Worm (Caenorhabditis elegans): Measurements from ENCODE around the gene C09F9.1.

C09F9.1 gene

DNA sequence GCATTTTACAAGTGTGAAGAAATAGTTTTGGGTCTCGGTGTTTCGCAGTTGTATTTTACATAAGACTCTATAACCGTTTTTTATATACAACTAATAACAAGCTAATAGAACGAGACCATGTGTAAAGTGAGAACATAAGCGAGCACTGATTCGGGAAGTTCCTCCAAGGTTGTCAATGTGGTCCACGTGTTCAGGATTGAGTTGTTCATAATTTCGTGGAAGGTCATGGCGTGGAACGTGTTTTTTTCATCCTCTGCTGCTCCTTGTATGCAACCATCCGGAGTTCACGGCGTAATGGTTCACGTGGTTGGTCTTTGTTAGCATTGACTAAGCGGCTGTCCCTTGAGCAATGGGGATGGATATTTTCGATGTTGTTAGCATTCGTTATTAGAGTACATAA lies 30.0 kb downstream of the C09F9.1 start:
- TF ChIP-seq ama-1 (optimal IDR thresholded peaks at IDR 0.05): no peak
- no peak for TF ChIP-seq isw-1 (GFP tag; IDR thresholded peaks at IDR 0.05)
- no peak for TF ChIP-seq aha-1 (tag; optimal IDR thresholded peaks at IDR 0.05)
- TF ChIP-seq ceh-82 (tag; optimal IDR thresholded peaks at IDR 0.05): no peak
- no peak for TF ChIP-seq fkh-10 (GFP tag; optimal IDR thresholded peaks at IDR 0.05)
- no peak for TF ChIP-seq ceh-90 (tag; optimal IDR thresholded peaks at IDR 0.05)
- TF ChIP-seq nhr-84 (tag; optimal IDR thresholded peaks at IDR 0.05): no peak
- TF ChIP-seq unc-130 (tag; optimal IDR thresholded peaks at IDR 0.05): no peak
- TF ChIP-seq Y116A8C.19 (tag; optimal IDR thresholded peaks at IDR 0.05; ENCODE audit: borderline replicate concordance): no peak
- TF ChIP-seq pax-3 (tag; optimal IDR thresholded peaks at IDR 0.05): no peak
- TF ChIP-seq skn-1 (tag; optimal IDR thresholded peaks at IDR 0.05): no peak
- TF ChIP-seq nhr-237 (tag; optimal IDR thresholded peaks at IDR 0.05): no peak
- TF ChIP-seq fkh-8 (tag; optimal IDR thresholded peaks at IDR 0.05): no peak
- TF ChIP-seq lin-39 (tag; optimal IDR thresholded peaks at IDR 0.05): no peak
- TF ChIP-seq C34B4.2 (tag; optimal IDR thresholded peaks at IDR 0.05): no peak
- no peak for TF ChIP-seq grh-1 (GFP tag; IDR thresholded peaks at IDR 0.05)

DNA sequence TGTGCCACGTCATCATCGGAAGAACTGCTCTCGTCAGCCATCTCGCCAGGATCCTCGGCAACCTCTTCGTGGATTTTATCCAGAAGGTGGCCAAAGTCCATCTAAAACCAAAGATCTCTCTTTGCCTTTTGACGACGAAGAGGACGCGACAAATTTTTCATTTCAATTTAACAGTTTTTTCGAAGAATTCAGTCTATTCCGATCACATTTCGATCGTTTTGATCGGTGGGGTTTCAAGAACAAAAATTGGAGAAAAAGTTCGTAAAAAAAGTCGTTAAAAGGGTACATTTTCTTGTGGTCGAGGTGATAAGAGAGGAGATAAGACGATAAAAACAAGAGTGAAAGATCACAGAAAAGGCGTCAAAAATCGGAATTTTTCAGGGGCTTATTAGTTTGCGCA lies 35.3 kb downstream of the C09F9.1 start, which contains the start of gene glna-1:
Gene glna-1 (minus strand): TSS at position 101 of the 400 bp plus-strand sequence.
- TF ChIP-seq nhr-47 (tag; optimal IDR thresholded peaks at IDR 0.05): peak; percentile 2
- peak; percentile 41 for TF ChIP-seq blmp-1 (tag; optimal IDR thresholded peaks at IDR 0.05)
- TF ChIP-seq zip-4 (GFP tag; optimal IDR thresholded peaks at IDR 0.05): no peak
- no peak for TF ChIP-seq nhr-90 (tag; optimal IDR thresholded peaks at IDR 0.05; ENCODE audit: poor library complexity)
- TF ChIP-seq elt-3 (tag; optimal IDR thresholded peaks at IDR 0.05): peak in 1 of 6 experiments; percentile 30

DNA sequence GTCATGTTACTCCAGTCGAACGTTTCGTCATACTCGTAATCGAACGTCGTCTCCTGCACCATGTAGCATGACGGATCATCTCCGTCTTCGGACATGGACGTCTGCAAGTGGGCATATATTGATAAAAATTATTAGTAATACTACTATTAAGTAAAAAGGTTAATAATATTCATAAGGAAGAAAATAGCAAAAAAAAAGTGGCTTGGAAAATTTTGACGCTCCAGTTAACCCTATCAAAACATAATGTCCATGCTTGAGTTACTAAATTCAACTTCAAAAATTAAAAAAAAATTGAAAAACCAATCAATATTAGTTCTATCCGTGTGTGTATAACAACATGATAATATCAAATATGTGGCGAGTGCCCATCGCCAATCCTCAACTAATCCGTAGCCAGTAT lies 41.0 kb downstream of the C09F9.1 start, which contains the start of gene npr-34:
Gene npr-34 (minus strand): TSS at position 101 of the 400 bp plus-strand sequence.
- no peak for TF ChIP-seq nhr-71 (tag; optimal IDR thresholded peaks at IDR 0.05)
- TF ChIP-seq alr-1 (tag; optimal IDR thresholded peaks at IDR 0.05; ENCODE audit: borderline replicate concordance): no peak
- no peak for TF ChIP-seq egl-27 (tag; optimal IDR thresholded peaks at IDR 0.05)
- no peak for TF ChIP-seq snu-23 (GFP tag; optimal IDR thresholded peaks at IDR 0.05)
- no peak for TF ChIP-seq hlh-17 (GFP tag; optimal IDR thresholded peaks at IDR 0.05; ENCODE audit: borderline replicate concordance)
- TF ChIP-seq C16A3.4 (tag; optimal IDR thresholded peaks at IDR 0.05): no peak
- no peak for TF ChIP-seq nhr-20 (tag; optimal IDR thresholded peaks at IDR 0.05)
- TF ChIP-seq unc-98 (GFP tag; IDR thresholded peaks at IDR 0.05): no peak

DNA sequence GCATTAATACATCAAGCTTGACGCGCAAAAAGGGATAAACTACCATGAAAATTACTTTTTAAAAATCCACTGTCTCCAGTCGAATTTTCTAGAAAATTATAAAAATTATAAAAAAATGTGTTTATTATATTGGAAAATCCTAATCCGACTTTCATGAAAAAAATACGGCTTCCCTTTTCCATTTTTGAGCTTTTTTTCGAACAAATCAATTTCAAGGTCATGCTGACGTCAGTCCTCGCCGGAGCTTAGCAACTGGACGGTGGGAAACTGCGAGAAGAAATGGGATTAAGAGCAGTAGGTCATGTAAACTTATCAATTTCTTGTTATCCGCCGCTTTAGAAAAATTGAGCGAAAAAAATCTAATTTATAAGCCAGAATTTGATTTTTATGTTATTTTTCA lies 47.0 kb downstream of the C09F9.1 start:
- TF ChIP-seq vab-15 (tag; optimal IDR thresholded peaks at IDR 0.05) (no peak), nhr-237 (tag; optimal IDR thresholded peaks at IDR 0.05) (no peak), fkh-10 (GFP tag; optimal IDR thresholded peaks at IDR 0.05) (no peak), pqm-1 (tag; optimal IDR thresholded peaks at IDR 0.05) (no peak), egl-13 (tag; optimal IDR thresholded peaks at IDR 0.05) (no peak), ztf-11 (tag; optimal IDR thresholded peaks at IDR 0.05) (no peak), lin-14 (GFP tag; optimal IDR thresholded peaks at IDR 0.05) (no peak), ceh-90 (tag; optimal IDR thresholded peaks at IDR 0.05) (no peak), hlh-4 (tag; optimal IDR thresholded peaks at IDR 0.05) (no peak), rnt-1 (tag; optimal IDR thresholded peaks at IDR 0.05) (no peak), mdl-1 (tag; optimal IDR thresholded peaks at IDR 0.05) (no peak), ceh-8 (GFP tag; optimal IDR thresholded peaks at IDR 0.05) (no peak), nhr-47 (tag; optimal IDR thresholded peaks at IDR 0.05) (peak; percentile 28), nhr-19 (GFP tag; conservative IDR thresholded peaks at IDR 0.05) (no peak), zip-4 (GFP tag; optimal IDR thresholded peaks at IDR 0.05) (no peak), fkh-4 (tag; optimal IDR thresholded peaks at IDR 0.05; ENCODE audit: borderline replicate concordance) (no peak), aly-2 (tag; optimal IDR thresholded peaks at IDR 0.05) (no peak), nhr-90 (tag; optimal IDR thresholded peaks at IDR 0.05; ENCODE audit: poor library complexity) (no peak), elt-2 (tag; optimal IDR thresholded peaks at IDR 0.05) (no peak), swsn-7 (tag; optimal IDR thresholded peaks at IDR 0.05) (no peak), tlp-1 (tag; optimal IDR thresholded peaks at IDR 0.05) (no peak), irx-1 (tag; optimal IDR thresholded peaks at IDR 0.05) (no peak), ceh-63 (GFP tag; optimal IDR thresholded peaks at IDR 0.05) (no peak), Y116A8C.19 (tag; optimal IDR thresholded peaks at IDR 0.05; ENCODE audit: borderline replicate concordance) (no peak), ets-5 (GFP tag; IDR thresholded peaks at IDR 0.05) (no peak), nhr-20 (tag; optimal IDR thresholded peaks at IDR 0.05) (no peak)
